Fruit fly (Drosophila melanogaster) whole organism, embryonic: Measurements from ENCODE around the gene spidey.

Experiments
- Atf3 ChIP-seq: fragments of 200-800 bp; sonication (Bioruptor generic); optimal IDR thresholded peaks from 3 replicates; lab custom pipeline; 2016; ENCODE audit warnings: missing biosample characterization, missing genetic modification characterization
- CG12391 ChIP-seq: fragments of 200-800 bp; sonication (Bioruptor generic); optimal IDR thresholded peaks from 3 replicates; lab custom pipeline; 2018; ENCODE audit warnings: missing biosample characterization, mild to moderate bottlenecking, missing genetic modification characterization, moderate library complexity
- CG12942 ChIP-seq: fragments of 200-800 bp; sonication (Bioruptor generic); optimal IDR thresholded peaks from 3 replicates; lab custom pipeline; 2016; ENCODE audit warnings: missing biosample characterization, missing genetic modification characterization
- CG13287 ChIP-seq: fragments of 200-800 bp; sonication (Bioruptor generic); IDR thresholded peaks from 2 replicates; pipeline ENCODE4 v1.3.6; 2022; ENCODE audit warnings: missing biosample characterization, missing genetic modification characterization; ENCODE audit not compliant: partially characterized antibody
- CG16779 ChIP-seq: fragments of 200-800 bp; sonication (Bioruptor generic); IDR thresholded peaks from 2 replicates; pipeline ENCODE4 v1.3.6; 2022; ENCODE audit warnings: missing biosample characterization, missing genetic modification characterization
- CG17912 ChIP-seq: fragments of 200-800 bp; sonication (Bioruptor generic); optimal IDR thresholded peaks from 2 replicates; lab custom pipeline; 2018; ENCODE audit warnings: missing biosample characterization, mild to moderate bottlenecking, missing genetic modification characterization
- CG18262 ChIP-seq: fragments of 200-800 bp; optimal IDR thresholded peaks from 3 replicates; lab custom pipeline; 2019; ENCODE audit warnings: missing biosample characterization, mild to moderate bottlenecking, missing genetic modification characterization, moderate library complexity
- CG2120 ChIP-seq: fragments of 200-800 bp; sonication (Bioruptor generic); optimal IDR thresholded peaks from 3 replicates; lab custom pipeline; 2016; ENCODE audit warnings: missing biosample characterization, missing genetic modification characterization
- CG31365 ChIP-seq: fragments of 200-800 bp; sonication (Bioruptor generic); optimal IDR thresholded peaks from 2 replicates; lab custom pipeline; 2018; ENCODE audit warnings: missing biosample characterization, mild to moderate bottlenecking, missing genetic modification characterization
- CG33557 ChIP-seq: fragments of 200-800 bp; sonication (Bioruptor generic); optimal IDR thresholded peaks from 2 replicates; lab custom pipeline; 2019; ENCODE audit warnings: missing biosample characterization, mild to moderate bottlenecking, missing genetic modification characterization, moderate library complexity
- CG3726 ChIP-seq: fragments of 200-800 bp; sonication (Bioruptor generic); IDR thresholded peaks from 3 replicates; pipeline ENCODE4, ENCODE4 v1.3.6; 2022; ENCODE audit warnings: missing biosample characterization, missing genetic modification characterization
- CG3995 ChIP-seq: fragments of 200-800 bp; sonication (Bioruptor generic); optimal IDR thresholded peaks from 3 replicates; lab custom pipeline; 2016; ENCODE audit warnings: missing biosample characterization, missing genetic modification characterization
- CG8290 ChIP-seq, 3 experiments: fragments of 200-800 bp; sonication (Bioruptor generic); optimal IDR thresholded peaks; 2 replicates each; lab custom pipeline; 2016 to 2019; ENCODE audit warnings: missing biosample characterization in 3 of 3, missing genetic modification characterization in 3 of 3, mild to moderate bottlenecking in 2 of 3, moderate library complexity in 1 of 3
- CG8388 ChIP-seq: fragments of 200-800 bp; sonication (Bioruptor generic); optimal IDR thresholded peaks from 2 replicates; lab custom pipeline; 2019; ENCODE audit warnings: missing biosample characterization, mild to moderate bottlenecking, missing genetic modification characterization, moderate library complexity
- CG9932 ChIP-seq: fragments of 200-800 bp; sonication (Bioruptor generic); IDR thresholded peaks from 2 replicates; pipeline ENCODE4 v1.3.6; 2022; ENCODE audit warnings: missing biosample characterization, missing genetic modification characterization
- Dek ChIP-seq: fragments of 200-800 bp; sonication (Bioruptor generic); optimal IDR thresholded peaks from 3 replicates; lab custom pipeline; 2019; ENCODE audit warnings: missing biosample characterization, mild to moderate bottlenecking, missing genetic modification characterization, moderate library complexity
- Dll ChIP-seq: fragments of 200-800 bp; sonication (Bioruptor generic); IDR thresholded peaks from 4 replicates; pipeline ENCODE4 v1.3.6; 2022; ENCODE audit warnings: missing biosample characterization, missing genetic modification characterization; ENCODE audit not compliant: partially characterized antibody
- Doc2 ChIP-seq: fragments of 200-800 bp; sonication (Bioruptor generic); IDR thresholded peaks from 2 replicates; pipeline ENCODE4 v1.3.6; 2022; ENCODE audit warnings: missing biosample characterization, missing genetic modification characterization
- Ets97D ChIP-seq: fragments of 200-800 bp; sonication (Bioruptor generic); optimal IDR thresholded peaks from 3 replicates; lab custom pipeline; 2016; ENCODE audit warnings: missing biosample characterization, missing genetic modification characterization
- Fer2 ChIP-seq: fragments of 200-800 bp; sonication (Bioruptor generic); optimal IDR thresholded peaks from 2 replicates; lab custom pipeline; 2018; ENCODE audit warnings: missing biosample characterization, mild to moderate bottlenecking, missing genetic modification characterization, moderate library complexity
- HLHmδ ChIP-seq: fragments of 200-800 bp; sonication (Bioruptor generic); optimal IDR thresholded peaks from 2 replicates; lab custom pipeline; 2018; ENCODE audit warnings: missing biosample characterization, mild to moderate bottlenecking, missing genetic modification characterization, moderate library complexity
- Mrtf ChIP-seq: fragments of 200-800 bp; sonication (Bioruptor generic); IDR thresholded peaks from 3 replicates; pipeline ENCODE4 v1.3.6; 2022; ENCODE audit warnings: missing biosample characterization, missing genetic modification characterization
- Ptx1 ChIP-seq: fragments of 200-800 bp; sonication (Bioruptor generic); IDR thresholded peaks from 2 replicates; pipeline ENCODE4 v1.3.6; 2022; ENCODE audit warnings: missing biosample characterization, missing genetic modification characterization
- Ravus ChIP-seq: fragments of 200-800 bp; sonication (Bioruptor generic); IDR thresholded peaks from 2 replicates; pipeline ENCODE4 v1.3.6; 2022; ENCODE audit warnings: missing biosample characterization, missing genetic modification characterization
- Ssrp ChIP-seq: fragments of 200-800 bp; sonication (Bioruptor generic); optimal IDR thresholded peaks from 2 replicates; lab custom pipeline; 2018; ENCODE audit warnings: missing biosample characterization, mild to moderate bottlenecking, missing genetic modification characterization, moderate library complexity
- ara ChIP-seq: fragments of 200-800 bp; sonication (Bioruptor generic); IDR thresholded peaks from 2 replicates; pipeline ENCODE4 v1.3.6; 2022; ENCODE audit warnings: missing biosample characterization, missing genetic modification characterization
- bbx ChIP-seq: fragments of 200-800 bp; sonication (Bioruptor generic); IDR thresholded peaks from 2 replicates; pipeline ENCODE4 v1.3.6; 2022; ENCODE audit warnings: missing biosample characterization, missing genetic modification characterization; ENCODE audit not compliant: partially characterized antibody
- cad ChIP-seq: fragments of >200 bp; optimal IDR thresholded peaks from 2 replicates; lab custom pipeline; 2017; ENCODE audit warnings: missing biosample characterization, missing genetic modification characterization
- cas ChIP-seq: fragments of 200-800 bp; sonication (Bioruptor generic); IDR thresholded peaks from 2 replicates; pipeline ENCODE4 v1.3.6; 2022; ENCODE audit warnings: missing biosample characterization, missing genetic modification characterization
- chinmo ChIP-seq: fragments of 200-800 bp; sonication (Bioruptor generic); IDR thresholded peaks from 4 replicates; pipeline ENCODE4 v1.3.6; 2022; ENCODE audit warnings: missing biosample characterization, missing genetic modification characterization; ENCODE audit not compliant: partially characterized antibody
- dpn ChIP-seq, 2 experiments: fragments of 200-800 bp; sonication (Bioruptor generic); optimal IDR thresholded peaks; 3 replicates each; lab custom pipeline; 2016; ENCODE audit warnings: missing biosample characterization in 2 of 2, missing genetic modification characterization in 2 of 2
- fru ChIP-seq: fragments of >200 bp; optimal IDR thresholded peaks from 2 replicates; lab custom pipeline; 2017
- gem ChIP-seq: fragments of 200-800 bp; sonication (Bioruptor generic); optimal IDR thresholded peaks from 2 replicates; lab custom pipeline; 2019; ENCODE audit warnings: missing biosample characterization, mild to moderate bottlenecking, missing genetic modification characterization, moderate library complexity
- inv ChIP-seq: fragments of 200-800 bp; sonication (Bioruptor generic); IDR thresholded peaks from 2 replicates; pipeline ENCODE4 v1.3.6; 2022; ENCODE audit warnings: missing biosample characterization, missing genetic modification characterization; ENCODE audit not compliant: partially characterized antibody
- lilli ChIP-seq: fragments of 200-800 bp; sonication (Bioruptor generic); optimal IDR thresholded peaks from 3 replicates; lab custom pipeline; 2016; ENCODE audit warnings: missing biosample characterization, missing genetic modification characterization
- lov ChIP-seq, 2 experiments: fragments of 200-800 bp in 1 of 2; fragments of >200 bp in 1 of 2; sonication (Bioruptor generic) in 1 of 2; IDR thresholded peaks in 1 of 2; optimal IDR thresholded peaks in 1 of 2; 2 replicates in 1 of 2; 3 replicates in 1 of 2; pipeline versions ENCODE4 v1.3.6 to Lab custom; 2017 to 2022; ENCODE audit warnings: missing biosample characterization in 1 of 2, missing genetic modification characterization in 1 of 2
- luna ChIP-seq: fragments of 200-800 bp; sonication (Bioruptor generic); optimal IDR thresholded peaks from 2 replicates; lab custom pipeline; 2016; ENCODE audit warnings: missing biosample characterization, missing genetic modification characterization
- nau ChIP-seq: fragments of 200-800 bp; sonication (Bioruptor generic); optimal IDR thresholded peaks from 3 replicates; lab custom pipeline; 2017; ENCODE audit warnings: missing biosample characterization, mild to moderate bottlenecking, missing genetic modification characterization, missing genetic modification reagents
- nerfin-2 ChIP-seq: fragments of 200-800 bp; sonication (Bioruptor generic); IDR thresholded peaks from 2 replicates; pipeline ENCODE4 v1.3.6; 2022; ENCODE audit warnings: missing biosample characterization, missing genetic modification characterization; ENCODE audit not compliant: partially characterized antibody
- pan ChIP-seq, 4 experiments: fragments of >200 bp in 3 of 4; fragments of 200-800 bp in 1 of 4; sonication (Bioruptor generic) in 1 of 4; optimal IDR thresholded peaks in 3 of 4; IDR thresholded peaks in 1 of 4; 2 replicates each; pipeline versions ENCODE4 v1.3.6 to Lab custom; 2017 to 2022; ENCODE audit warnings: missing biosample characterization in 2 of 4, missing genetic modification characterization in 2 of 4, mixed read lengths in 1 of 4
- pros ChIP-seq: fragments of 200-800 bp; sonication (Bioruptor generic); optimal IDR thresholded peaks from 3 replicates; lab custom pipeline; 2019; ENCODE audit warnings: missing biosample characterization, mild to moderate bottlenecking, missing genetic modification characterization, moderate library complexity
- psq ChIP-seq: fragments of 200-800 bp; sonication (Bioruptor generic); optimal IDR thresholded peaks from 2 replicates; lab custom pipeline; 2017; ENCODE audit warnings: missing biosample characterization, missing genetic modification characterization
- sc ChIP-seq, 3 experiments: fragments of >200 bp in 2 of 3; fragments of 200-800 bp in 1 of 3; sonication (Bioruptor generic) in 1 of 3; optimal IDR thresholded peaks; 2 replicates in 2 of 3; 3 replicates in 1 of 3; lab custom pipeline; 2017; ENCODE audit warnings: mild to moderate bottlenecking in 1 of 3, missing biosample characterization in 1 of 3, missing genetic modification characterization in 1 of 3, missing genetic modification reagents in 1 of 3
- stc ChIP-seq: fragments of 200-800 bp; sonication (Bioruptor generic); IDR thresholded peaks from 2 replicates; pipeline ENCODE4 v1.3.6; 2022; ENCODE audit warnings: missing biosample characterization, missing genetic modification characterization
- tin ChIP-seq: fragments of 200-800 bp; sonication (Bioruptor generic); optimal IDR thresholded peaks from 3 replicates; lab custom pipeline; 2016; ENCODE audit warnings: missing biosample characterization, missing genetic modification characterization
- unc-4 ChIP-seq: fragments of 200-800 bp; sonication (Bioruptor generic); IDR thresholded peaks from 2 replicates; pipeline ENCODE4 v1.3.6; 2022; ENCODE audit warnings: missing biosample characterization, missing genetic modification characterization; ENCODE audit not compliant: partially characterized antibody
- vfl ChIP-seq: fragments of 200-800 bp; sonication (Bioruptor generic); optimal IDR thresholded peaks from 2 replicates; lab custom pipeline; 2016; ENCODE audit warnings: missing biosample characterization, missing genetic modification characterization

spidey gene

dm6 chrX:7933210-7933915, 24.6 kb downstream of the spidey start, which contains the start of the genes Dhdds and RpS14a (continued):
- no peak for TF ChIP-seq lov (optimal IDR thresholded peaks at IDR 0.05; lab: Kevin White, UChicago)
- TF ChIP-seq lov (GFP tag; IDR thresholded peaks at IDR 0.05; lab: Robert Waterston, UW), result 0 out of 3 replicates have a peak, but pooled peaks have one; percentile 29
- no peak for TF ChIP-seq Mrtf (GFP tag; lab: Robert Waterston, UW)
- TF ChIP-seq CG9932 (GFP tag; lab: Robert Waterston, UW), result no peak
- TF ChIP-seq ara (GFP tag; lab: Robert Waterston, UW), result no peak
- peak; percentile 75 for TF ChIP-seq nau (GFP tag; lab: Kevin White, UChicago)
- peak; percentile 17 for TF ChIP-seq tin (GFP tag; lab: Kevin White, UChicago)
- TF ChIP-seq psq, result no peak
- no peak for TF ChIP-seq cas (GFP tag; lab: Robert Waterston, UW)
- no peak for TF ChIP-seq sc (optimal IDR thresholded peaks at IDR 0.05; lab: Kevin White, UChicago)
- TF ChIP-seq sc (GFP tag; optimal IDR thresholded peaks at IDR 0.05; lab: Kevin White, UChicago), result peak; percentile 52
- TF ChIP-seq cad (GFP tag; lab: Kevin White, UChicago), result no peak
- peak; percentile 25 for TF ChIP-seq CG2120 (GFP tag; lab: Kevin White, UChicago)
- peak; percentile 8 for TF ChIP-seq CG3995 (GFP tag; lab: Kevin White, UChicago)
- peak; percentile 99 for TF ChIP-seq Ets97D (GFP tag; lab: Kevin White, UChicago)
- TF ChIP-seq CG31365 (tag; lab: Kevin White, UChicago), result peak; percentile 11
- TF ChIP-seq inv (GFP tag; lab: Robert Waterston, UW), result peak; percentile 72
- peak; percentile 63 for TF ChIP-seq CG12391
- peak; percentile 19 for TF ChIP-seq CG17912 (GFP tag; lab: Kevin White, UChicago)
- TF ChIP-seq bbx (GFP tag; lab: Robert Waterston, UW), result peak; percentile 58
- TF ChIP-seq Doc2 (GFP tag; lab: Robert Waterston, UW), result no peak
- no peak for TF ChIP-seq CG12942 (GFP tag; lab: Kevin White, UChicago)
- TF ChIP-seq unc-4 (GFP tag; lab: Robert Waterston, UW), result peak; percentile 71
- TF ChIP-seq Ravus (GFP tag; lab: Robert Waterston, UW), result no peak
- TF ChIP-seq Ptx1 (GFP tag; lab: Robert Waterston, UW), result no peak
- no peak for TF ChIP-seq pros
- peak; percentile 24; the same call in 1 of the 2 replicates for TF ChIP-seq nerfin-2 (GFP tag; lab: Robert Waterston, UW)
- no peak for TF ChIP-seq fru (lab: Kevin White, UChicago)
- no peak for TF ChIP-seq pan (optimal IDR thresholded peaks at IDR 0.05; lab: Kevin White, UChicago)
- TF ChIP-seq pan (GFP tag; optimal IDR thresholded peaks at IDR 0.05 in 1 of 2, IDR thresholded peaks at IDR 0.05 in 1 of 2), result peak in 1 of 2 experiments; percentile 26
- peak; percentile 54 for TF ChIP-seq CG18262 (tag; lab: Kevin White, UChicago)
- peak; percentile 33 to 59 for TF ChIP-seq dpn (GFP tag; optimal IDR thresholded peaks at IDR 0.05; lab: Kevin White, UChicago)
- peak; percentile 84 for TF ChIP-seq Dll (GFP tag; lab: Robert Waterston, UW)
- peak; percentile 76 for TF ChIP-seq CG13287 (GFP tag; lab: Robert Waterston, UW)
- TF ChIP-seq gem (tag; lab: Kevin White, UChicago), result peak; percentile 36
- TF ChIP-seq CG8388 (GFP tag; lab: Kevin White, UChicago), result peak; percentile 45
- TF ChIP-seq Dek, result no peak
- TF ChIP-seq CG16779 (GFP tag; lab: Robert Waterston, UW), result no peak
- no peak for TF ChIP-seq CG3726 (GFP tag; lab: Robert Waterston, UW)
- no peak for TF ChIP-seq chinmo (GFP tag; lab: Robert Waterston, UW)
- no peak for TF ChIP-seq Fer2 (tag; lab: Kevin White, UChicago)
- TF ChIP-seq CG8290 (GFP tag; optimal IDR thresholded peaks at IDR 0.05; lab: Kevin White, UChicago), result peak; percentile 56
- peak; percentile 17 to 35 for TF ChIP-seq CG8290 (tag; optimal IDR thresholded peaks at IDR 0.05; lab: Kevin White, UChicago)
- TF ChIP-seq Atf3 (GFP tag; lab: Kevin White, UChicago), result peak; percentile 1
- peak; percentile 18 for TF ChIP-seq vfl (GFP tag; lab: Kevin White, UChicago)
- no peak for TF ChIP-seq stc (GFP tag; lab: Robert Waterston, UW)
- no peak for TF ChIP-seq lilli (GFP tag; lab: Kevin White, UChicago)
- peak; percentile 77 for TF ChIP-seq HLHmδ (GFP tag; lab: Kevin White, UChicago)
- TF ChIP-seq Ssrp, result no peak
- no peak for TF ChIP-seq luna (GFP tag; lab: Kevin White, UChicago)
- peak; percentile 63 for TF ChIP-seq CG33557 (GFP tag; lab: Kevin White, UChicago)
